3 fruit fly cellular contexts compared by ENCODE assay signal in the genomic region with DNA sequence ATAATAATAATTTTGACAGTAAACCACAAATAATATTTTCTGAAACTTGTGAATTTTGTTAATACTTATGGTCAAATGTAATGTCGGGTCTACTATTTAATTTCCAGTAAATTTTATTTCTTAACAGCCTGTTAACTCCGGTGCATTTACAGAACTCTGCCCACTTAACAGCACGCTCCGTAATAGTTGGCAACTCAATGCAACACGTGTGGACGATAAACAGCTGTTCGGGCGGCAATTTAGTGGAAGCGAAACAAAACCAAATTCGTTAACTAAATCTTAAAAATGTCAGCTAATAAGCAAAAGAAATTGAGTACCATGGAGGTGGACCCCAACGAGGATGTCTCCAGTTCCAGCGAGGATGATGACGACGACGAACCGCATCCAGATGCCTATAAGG.
A peak's percentile ranks its signal among the peaks of the same experiment; 100 is the strongest.
TF ChIP-seq lines count a peak whose summit lies in the region.

A gene (plus strand): TSS at position 196 of the 400 bp plus-strand sequence.

- no peak for TF ChIP-seq CTCF in whole organism, embryonic (GFP tag; optimal IDR thresholded peaks at IDR 0.05; lab: Kevin White, UChicago)

TF ChIP-seq in whole organism, adult, 20 proteins besides CTCF, POLR2A, EP300 and RAD21:
- peak; percentile 94 for TF ChIP-seq Mnt (GFP tag; optimal IDR thresholded peaks at IDR 0.05; lab: Kevin White, UChicago)
- TF ChIP-seq pad (GFP tag; optimal IDR thresholded peaks at IDR 0.05; lab: Kevin White, UChicago), result no peak
- TF ChIP-seq bab1 (GFP tag; optimal IDR thresholded peaks at IDR 0.05; lab: Kevin White, UChicago), result peak; percentile 10
- peak; percentile 86 for TF ChIP-seq CG14711 (tag; optimal IDR thresholded peaks at IDR 0.05; lab: Kevin White, UChicago)

TF ChIP-seq in whole organism, embryonic, 481 proteins besides CTCF, POLR2A, EP300 and RAD21 (continues in another document):
- no peak for TF ChIP-seq lbe (GFP tag; optimal IDR thresholded peaks at IDR 0.05; lab: Kevin White, UChicago)
- TF ChIP-seq CG17186 (GFP tag; optimal IDR thresholded peaks at IDR 0.05; lab: Kevin White, UChicago), result peak; percentile 6
- no peak for TF ChIP-seq CG11560 (tag; IDR thresholded peaks at IDR 0.05; lab: Robert Waterston, UW)
- TF ChIP-seq Lhr (GFP tag; optimal IDR thresholded peaks at IDR 0.05; lab: Kevin White, UChicago), result no peak
- TF ChIP-seq CG8765 (GFP tag; IDR thresholded peaks at IDR 0.05; lab: Robert Waterston, UW), result no peak
- TF ChIP-seq CG34224 (GFP tag; IDR thresholded peaks at IDR 0.05; lab: Robert Waterston, UW; ENCODE audit: partially characterized antibody), result 0 out of 3 replicates have a peak, but pooled peaks have one; percentile 21
- no peak for TF ChIP-seq tio (GFP tag; optimal IDR thresholded peaks at IDR 0.05; lab: Kevin White, UChicago)
- TF ChIP-seq klu (GFP tag; IDR thresholded peaks at IDR 0.05; lab: Robert Waterston, UW), result no peak
- TF ChIP-seq CG17361 (GFP tag; IDR thresholded peaks at IDR 0.05; lab: Robert Waterston, UW), result no peak
- TF ChIP-seq twi (tag; optimal IDR thresholded peaks at IDR 0.05; lab: Kevin White, UChicago), result peak; percentile 40
- peak; percentile 85 for TF ChIP-seq kah (GFP tag; optimal IDR thresholded peaks at IDR 0.05; lab: Kevin White, UChicago)
- TF ChIP-seq CG11504 (tag; optimal IDR thresholded peaks at IDR 0.05; lab: Kevin White, UChicago), result no peak
- no peak for TF ChIP-seq D19A (tag; optimal IDR thresholded peaks at IDR 0.05; lab: Kevin White, UChicago)
- no peak for TF ChIP-seq CG9817 (tag; optimal IDR thresholded peaks at IDR 0.05; lab: Kevin White, UChicago)
- TF ChIP-seq CG18599 (GFP tag; optimal IDR thresholded peaks at IDR 0.05; lab: Kevin White, UChicago), result no peak
- no peak for TF ChIP-seq mld (GFP tag; IDR thresholded peaks at IDR 0.05; lab: Robert Waterston, UW; ENCODE audit: partially characterized antibody)
- TF ChIP-seq zf30C (GFP tag; optimal IDR thresholded peaks at IDR 0.05; lab: Kevin White, UChicago), result peak; percentile 20
- no peak for TF ChIP-seq CG17802 (tag; optimal IDR thresholded peaks at IDR 0.05; lab: Kevin White, UChicago)
- no peak for TF ChIP-seq h (optimal IDR thresholded peaks at IDR 0.05; lab: Kevin White, UChicago)
- peak; percentile 30; the same call in 1 of the 2 replicates for TF ChIP-seq CG13287 (GFP tag; IDR thresholded peaks at IDR 0.05; lab: Robert Waterston, UW; ENCODE audit: partially characterized antibody)
- TF ChIP-seq mirr (GFP tag; optimal IDR thresholded peaks at IDR 0.05; lab: Kevin White, UChicago), result no peak
- TF ChIP-seq HLH3B (GFP tag; IDR thresholded peaks at IDR 0.05; lab: Robert Waterston, UW), result no peak
- no peak for TF ChIP-seq CG4730 (GFP tag; IDR thresholded peaks at IDR 0.05; lab: Robert Waterston, UW)
- no peak for TF ChIP-seq gcm (GFP tag; optimal IDR thresholded peaks at IDR 0.05; lab: Kevin White, UChicago)
- TF ChIP-seq Pdp1 (GFP tag; optimal IDR thresholded peaks at IDR 0.05; lab: Kevin White, UChicago), result no peak
- TF ChIP-seq CG4707 (GFP tag; optimal IDR thresholded peaks at IDR 0.05; lab: Kevin White, UChicago), result no peak
- no peak for TF ChIP-seq Antp (GFP tag; optimal IDR thresholded peaks at IDR 0.05; lab: Kevin White, UChicago)
- TF ChIP-seq Awh (GFP tag; IDR thresholded peaks at IDR 0.05; lab: Robert Waterston, UW), result no peak
- TF ChIP-seq sens-2 (GFP tag; IDR thresholded peaks at IDR 0.05; lab: Robert Waterston, UW), result no peak
- TF ChIP-seq Adf1 (GFP tag; IDR thresholded peaks at IDR 0.05; lab: Robert Waterston, UW), result no peak
- no peak for TF ChIP-seq usp (GFP tag; optimal IDR thresholded peaks at IDR 0.05; lab: Kevin White, UChicago)
- TF ChIP-seq CG15601 (tag; optimal IDR thresholded peaks at IDR 0.05; lab: Kevin White, UChicago), result no peak
- no peak for TF ChIP-seq sna (GFP tag; IDR thresholded peaks at IDR 0.05; lab: Robert Waterston, UW; ENCODE audit: partially characterized antibody)
- peak in 1 of 2 experiments; percentile 83 for TF ChIP-seq crp (GFP tag; optimal IDR thresholded peaks at IDR 0.05; lab: Kevin White, UChicago)
- no peak for TF ChIP-seq CG2875 (GFP tag; optimal IDR thresholded peaks at IDR 0.05; lab: Kevin White, UChicago)
- no peak for TF ChIP-seq CG14014 (GFP tag; IDR thresholded peaks at IDR 0.05; lab: Robert Waterston, UW)
- TF ChIP-seq CG15011 (GFP tag; optimal IDR thresholded peaks at IDR 0.05; lab: Kevin White, UChicago), result no peak
- no peak for TF ChIP-seq Fer3 (tag; optimal IDR thresholded peaks at IDR 0.05; lab: Kevin White, UChicago)
- no peak for TF ChIP-seq onecut (GFP tag; IDR thresholded peaks at IDR 0.05; lab: Robert Waterston, UW)
- no peak for TF ChIP-seq Xbp1 (GFP tag; optimal IDR thresholded peaks at IDR 0.05; lab: Kevin White, UChicago)
- TF ChIP-seq CG8359 (GFP tag; optimal IDR thresholded peaks at IDR 0.05; lab: Kevin White, UChicago; ENCODE audit: borderline replicate concordance), result no peak
- no peak for TF ChIP-seq ken (GFP tag; IDR thresholded peaks at IDR 0.05; lab: Robert Waterston, UW)

TF ChIP-seq in whole organism, wandering third instar larva, 38 proteins besides CTCF, POLR2A, EP300 and RAD21:
- TF ChIP-seq h (GFP tag; optimal IDR thresholded peaks at IDR 0.05; lab: Kevin White, UChicago) (no peak), Myc (optimal IDR thresholded peaks at IDR 0.05; lab: Kevin White, UChicago) (peak; percentile 17)
